Worm (Caenorhabditis elegans): ENCODE results near the gene gbf-1.
A peak's percentile ranks its signal among the peaks of the same experiment; 100 is the strongest.

The gbf-1 gene

ce11 chrIII:11746718-11747117 lies 26.8 kb downstream of the gbf-1 start, which contains the start of gene mrt-2 (continued):
- TF ChIP-seq mdl-1 (tag; optimal IDR thresholded peaks at IDR 0.05) (no peak), nhr-21 (tag; optimal IDR thresholded peaks at IDR 0.05) (peak; percentile 60), lin-13 (GFP tag; optimal IDR thresholded peaks at IDR 0.05) (peak; percentile 76), lin-11 (tag; optimal IDR thresholded peaks at IDR 0.05) (peak; percentile 54), nhr-237 (tag; optimal IDR thresholded peaks at IDR 0.05) (no peak), ceh-16 (tag; optimal IDR thresholded peaks at IDR 0.05) (peak; percentile 46), nhr-10 (tag; optimal IDR thresholded peaks at IDR 0.05) (no peak), C34F6.9 (tag; optimal IDR thresholded peaks at IDR 0.05) (peak; percentile 81), unc-39 (tag; optimal IDR thresholded peaks at IDR 0.05) (no peak), ZK546.5 (tag; optimal IDR thresholded peaks at IDR 0.05) (no peak), ztf-11 (tag; optimal IDR thresholded peaks at IDR 0.05) (no peak), ztf-4 (tag; optimal IDR thresholded peaks at IDR 0.05) (no peak)

- no peak for TF ChIP-seq nhr-23 (tag; optimal IDR thresholded peaks at IDR 0.05)
- no peak for TF ChIP-seq egl-27 (tag; optimal IDR thresholded peaks at IDR 0.05)
- TF ChIP-seq ztf-4 (tag; optimal IDR thresholded peaks at IDR 0.05), result no peak
- TF ChIP-seq blmp-1 (tag; optimal IDR thresholded peaks at IDR 0.05; ENCODE audit: insufficient read depth), result peak; percentile 69
- no peak for TF ChIP-seq crh-2 (tag; optimal IDR thresholded peaks at IDR 0.05)
- TF ChIP-seq sem-4 (tag; optimal IDR thresholded peaks at IDR 0.05), result peak; percentile 42
- no peak for TF ChIP-seq nhr-77 (tag; optimal IDR thresholded peaks at IDR 0.05)
- no peak for TF ChIP-seq snpc-4 (tag; optimal IDR thresholded peaks at IDR 0.05)
- TF ChIP-seq skn-1 (tag; optimal IDR thresholded peaks at IDR 0.05), result no peak
- no peak for TF ChIP-seq nhr-11 (tag; optimal IDR thresholded peaks at IDR 0.05)
Observed at ce11 chrIII:11742191-11742590, 31.3 kb downstream of the gbf-1 start.

- no peak for TF ChIP-seq egl-27 (tag; optimal IDR thresholded peaks at IDR 0.05)
- no peak for TF ChIP-seq nhr-11 (tag; optimal IDR thresholded peaks at IDR 0.05)
- TF ChIP-seq lin-13 (GFP tag; optimal IDR thresholded peaks at IDR 0.05), result no peak
- no peak for TF ChIP-seq skn-1 (tag; optimal IDR thresholded peaks at IDR 0.05)
- no peak for TF ChIP-seq lin-39 (tag; optimal IDR thresholded peaks at IDR 0.05)
- no peak for TF ChIP-seq blmp-1 (tag; optimal IDR thresholded peaks at IDR 0.05; ENCODE audit: insufficient read depth)
- TF ChIP-seq nhr-25 (tag; optimal IDR thresholded peaks at IDR 0.05), result no peak
- no peak for TF ChIP-seq nhr-6 (tag; optimal IDR thresholded peaks at IDR 0.05)
- TF ChIP-seq C34F6.9 (tag; optimal IDR thresholded peaks at IDR 0.05), result peak; percentile 1
- no peak for TF ChIP-seq ceh-82 (tag; optimal IDR thresholded peaks at IDR 0.05)
- peak; percentile 19 for TF ChIP-seq F13H6.1 (tag; optimal IDR thresholded peaks at IDR 0.05)
- TF ChIP-seq ceh-16 (tag; optimal IDR thresholded peaks at IDR 0.05), result no peak
- TF ChIP-seq crh-2 (tag; optimal IDR thresholded peaks at IDR 0.05), result peak; percentile 57
- TF ChIP-seq nhr-12 (tag; optimal IDR thresholded peaks at IDR 0.05), result no peak
- TF ChIP-seq sem-4 (tag; optimal IDR thresholded peaks at IDR 0.05), result no peak
- no peak for TF ChIP-seq peb-1 (tag; optimal IDR thresholded peaks at IDR 0.05)
Observed at ce11 chrIII:11740868-11741267, 32.6 kb downstream of the gbf-1 start.

ce11 chrIII:11738482-11738881 lies 35.0 kb downstream of the gbf-1 start:
- TF ChIP-seq alr-1 (tag; optimal IDR thresholded peaks at IDR 0.05), result no peak
- TF ChIP-seq blmp-1 (tag; optimal IDR thresholded peaks at IDR 0.05; ENCODE audit: insufficient read depth), result peak; percentile 33
- peak; percentile 13 for TF ChIP-seq gmeb-1 (tag; optimal IDR thresholded peaks at IDR 0.05)
- TF ChIP-seq nhr-237 (tag; optimal IDR thresholded peaks at IDR 0.05), result no peak
- TF ChIP-seq unc-62 (GFP tag; optimal IDR thresholded peaks at IDR 0.05), result no peak
- peak; percentile 33 for TF ChIP-seq mab-5 (tag; optimal IDR thresholded peaks at IDR 0.05)
- peak; percentile 37 for TF ChIP-seq C34F6.9 (tag; optimal IDR thresholded peaks at IDR 0.05)
- TF ChIP-seq nhr-77 (tag; optimal IDR thresholded peaks at IDR 0.05), result no peak
- TF ChIP-seq ceh-16 (tag; optimal IDR thresholded peaks at IDR 0.05), result no peak
- TF ChIP-seq ztf-11 (tag; optimal IDR thresholded peaks at IDR 0.05), result no peak
- TF ChIP-seq dmd-4 (tag; optimal IDR thresholded peaks at IDR 0.05), result no peak
- no peak for TF ChIP-seq ceh-82 (tag; optimal IDR thresholded peaks at IDR 0.05)
- peak; percentile 54 for TF ChIP-seq F13H6.1 (tag; optimal IDR thresholded peaks at IDR 0.05)
- no peak for TF ChIP-seq R02D3.7 (tag; optimal IDR thresholded peaks at IDR 0.05)
- peak; percentile 1 for TF ChIP-seq snpc-4 (tag; optimal IDR thresholded peaks at IDR 0.05)
- peak; percentile 27 for TF ChIP-seq lin-13 (GFP tag; optimal IDR thresholded peaks at IDR 0.05)
- TF ChIP-seq ama-1 (optimal IDR thresholded peaks at IDR 0.05), result no peak
- no peak for TF ChIP-seq skn-1 (tag; optimal IDR thresholded peaks at IDR 0.05)
- peak; percentile 16 for TF ChIP-seq egl-27 (tag; optimal IDR thresholded peaks at IDR 0.05)
- no peak for TF ChIP-seq nhr-10 (tag; optimal IDR thresholded peaks at IDR 0.05)
- TF ChIP-seq aly-2 (tag; optimal IDR thresholded peaks at IDR 0.05), result no peak
- TF ChIP-seq lin-39 (tag; optimal IDR thresholded peaks at IDR 0.05), result no peak
- no peak for TF ChIP-seq nhr-12 (tag; optimal IDR thresholded peaks at IDR 0.05)
- TF ChIP-seq mdl-1 (tag; optimal IDR thresholded peaks at IDR 0.05), result peak; percentile 12 to 27
- no peak for TF ChIP-seq unc-39 (tag; optimal IDR thresholded peaks at IDR 0.05)
- peak; percentile 21 for TF ChIP-seq ztf-4 (tag; optimal IDR thresholded peaks at IDR 0.05)
- peak; percentile 14 for TF ChIP-seq fos-1 (tag; optimal IDR thresholded peaks at IDR 0.05)
- no peak for TF ChIP-seq nhr-6 (tag; optimal IDR thresholded peaks at IDR 0.05)
- TF ChIP-seq elt-3 (tag; optimal IDR thresholded peaks at IDR 0.05), result no peak
- TF ChIP-seq sem-4 (tag; optimal IDR thresholded peaks at IDR 0.05), result peak; percentile 90
- no peak for TF ChIP-seq Y55F3AM.14 (GFP tag; optimal IDR thresholded peaks at IDR 0.05)
- no peak for TF ChIP-seq nhr-21 (tag; optimal IDR thresholded peaks at IDR 0.05)
- TF ChIP-seq ztf-1 (GFP tag; conservative IDR thresholded peaks at IDR 0.05), result no peak
- TF ChIP-seq nhr-25 (tag; optimal IDR thresholded peaks at IDR 0.05), result no peak
- peak in 1 of 2 experiments; percentile 64 for TF ChIP-seq lsy-2 (tag; optimal IDR thresholded peaks at IDR 0.05)
- TF ChIP-seq sma-3 (GFP tag; optimal IDR thresholded peaks at IDR 0.05), result no peak
- TF ChIP-seq mbf-1 (tag; optimal IDR thresholded peaks at IDR 0.05), result no peak
- peak; percentile 46 for TF ChIP-seq crh-2 (tag; optimal IDR thresholded peaks at IDR 0.05)
- no peak for TF ChIP-seq ZK546.5 (tag; optimal IDR thresholded peaks at IDR 0.05)
